Worm (Caenorhabditis elegans) whole organism, midembryonic: Measurements from ENCODE around the gene skr-10.

Experiments
- T22C8.4 ChIP-seq: fragments of 200-800 bp; sonication (Bioruptor generic); IDR thresholded peaks from 2 replicates; pipeline ENCODE4 v1.3.6; 2022; ENCODE audit warnings: missing genetic modification characterization, missing compliant biosample characterization
- cog-1 ChIP-seq: sonication (generic microtip); optimal IDR thresholded peaks from 2 replicates; lab custom pipeline; 2016; ENCODE audit warnings: missing genetic modification characterization, missing compliant biosample characterization
- flt-1 ChIP-seq: fragments of 200-800 bp; sonication (Bioruptor generic); IDR thresholded peaks from 2 replicates; pipeline ENCODE4 v1.3.6; 2022; ENCODE audit warnings: missing genetic modification characterization, missing compliant biosample characterization
- klf-2 ChIP-seq: fragments of 200-800 bp; sonication (Bioruptor generic); conservative IDR thresholded peaks from 2 replicates; pipeline ENCODE4 v1.3.6; 2022; ENCODE audit warnings: missing genetic modification reagents, missing genetic modification characterization, missing compliant biosample characterization
- med-1 ChIP-seq: sonication (generic microtip); optimal IDR thresholded peaks from 2 replicates; lab custom pipeline; 2017; ENCODE audit warnings: missing genetic modification characterization, mild to moderate bottlenecking, missing compliant biosample characterization, antibody characterized with exemption, missing genetic modification reagents; ENCODE audit not compliant: insufficient read depth
- ref-1 ChIP-seq: fragments of 200-800 bp; sonication (Bioruptor generic); conservative IDR thresholded peaks from 2 replicates; pipeline ENCODE4 v1.3.6; 2022; ENCODE audit warnings: missing genetic modification reagents, missing genetic modification characterization, missing compliant biosample characterization
- tab-1 ChIP-seq: fragments of 200-800 bp; sonication (Bioruptor generic); IDR thresholded peaks from 2 replicates; pipeline ENCODE4 v1.3.6; 2022; ENCODE audit warnings: missing genetic modification characterization, missing compliant biosample characterization
- ztf-23 ChIP-seq: fragments of 200-800 bp; sonication (Bioruptor generic); IDR thresholded peaks from 2 replicates; pipeline ENCODE4 v1.3.6; 2022; ENCODE audit warnings: missing genetic modification reagents, missing genetic modification characterization, missing compliant biosample characterization
- ztf-29 ChIP-seq: fragments of 200-800 bp; sonication (Bioruptor generic); IDR thresholded peaks from 2 replicates; pipeline ENCODE4 v1.3.6; 2022; ENCODE audit warnings: missing genetic modification reagents, missing genetic modification characterization, missing compliant biosample characterization

Gene skr-10

ce11 chrIV:15949995-15950394 is 3.4 kb downstream of the skr-10 start:
- TF ChIP-seq flt-1 (GFP tag; lab: Robert Waterston, UW) (no peak), T22C8.4 (no peak), klf-2 (no peak), ref-1 (no peak), ztf-23 (GFP tag; lab: Robert Waterston, UW) (no peak), med-1 (GFP tag; lab: Kevin White, UChicago) (no peak), cog-1 (tag; lab: Kevin White, UChicago) (no peak)

ce11 chrIV:15950838-15951581 is 4.4 kb downstream of the skr-10 start, which contains the start of gene ifas-3:
Gene ifas-3, minus strand, starts transcription at chrIV:15950888.
- TF ChIP-seq med-1 (GFP tag; lab: Kevin White, UChicago) = no peak
- TF ChIP-seq ztf-23 (GFP tag; lab: Robert Waterston, UW) = no peak
- TF ChIP-seq ref-1 = no peak
- TF ChIP-seq klf-2 = no peak
- no peak for TF ChIP-seq flt-1 (GFP tag; lab: Robert Waterston, UW)
- TF ChIP-seq T22C8.4 = no peak
- no peak for TF ChIP-seq ztf-29 (GFP tag; lab: Robert Waterston, UW)
- no peak for TF ChIP-seq tab-1 (GFP tag; lab: Robert Waterston, UW)
- TF ChIP-seq cog-1 (tag; lab: Kevin White, UChicago) = no peak

ce11 chrIV:15951640-15952039 is 5.0 kb downstream of the skr-10 start, which contains the start of gene Y105C5B.15:
Gene Y105C5B.15, plus strand, starts transcription at chrIV:15951936.
- no peak for TF ChIP-seq klf-2
- no peak for TF ChIP-seq med-1 (GFP tag; lab: Kevin White, UChicago)
- TF ChIP-seq cog-1 (tag; lab: Kevin White, UChicago) = no peak
- TF ChIP-seq ref-1 = no peak
- no peak for TF ChIP-seq ztf-23 (GFP tag; lab: Robert Waterston, UW)
- no peak for TF ChIP-seq flt-1 (GFP tag; lab: Robert Waterston, UW)
- no peak for TF ChIP-seq T22C8.4
- TF ChIP-seq ztf-29 (GFP tag; lab: Robert Waterston, UW) = no peak
- TF ChIP-seq tab-1 (GFP tag; lab: Robert Waterston, UW) = no peak

- TF ChIP-seq T22C8.4 (no peak), ztf-23 (GFP tag; lab: Robert Waterston, UW) (no peak), ztf-29 (GFP tag; lab: Robert Waterston, UW) (no peak), flt-1 (GFP tag; lab: Robert Waterston, UW) (no peak), ref-1 (no peak), med-1 (GFP tag; lab: Kevin White, UChicago) (no peak), klf-2 (no peak), tab-1 (GFP tag; lab: Robert Waterston, UW) (no peak), cog-1 (tag; lab: Kevin White, UChicago) (no peak)
Observed at ce11 chrIV:15953689-15954088, 7.1 kb downstream of the skr-10 start.

- TF ChIP-seq med-1 (GFP tag; lab: Kevin White, UChicago) (no peak), klf-2 (no peak), ztf-29 (GFP tag; lab: Robert Waterston, UW) (no peak)
Observed at ce11 chrIV:15955349-15955748, 8.7 kb downstream of the skr-10 start.

- TF ChIP-seq med-1 (GFP tag; lab: Kevin White, UChicago) (no peak), cog-1 (tag; lab: Kevin White, UChicago) (no peak), flt-1 (GFP tag; lab: Robert Waterston, UW) (no peak), tab-1 (GFP tag; lab: Robert Waterston, UW) (no peak), ztf-23 (GFP tag; lab: Robert Waterston, UW) (no peak), T22C8.4 (no peak), ztf-29 (GFP tag; lab: Robert Waterston, UW) (no peak), ref-1 (no peak), klf-2 (no peak)
Observed at ce11 chrIV:15961069-15961468, 14.5 kb downstream of the skr-10 start.

- no peak for TF ChIP-seq med-1 (GFP tag; lab: Kevin White, UChicago)
- TF ChIP-seq ztf-23 (GFP tag; lab: Robert Waterston, UW) = no peak
- TF ChIP-seq tab-1 (GFP tag; lab: Robert Waterston, UW) = no peak
- TF ChIP-seq T22C8.4 = no peak
Observed at ce11 chrIV:15962219-15962762, 15.7 kb downstream of the skr-10 start, which contains the start of gene lgc-19. Gene lgc-19, minus strand, starts transcription at chrIV:15962712.

- TF ChIP-seq T22C8.4 (no peak), ztf-23 (GFP tag; lab: Robert Waterston, UW) (no peak), flt-1 (GFP tag; lab: Robert Waterston, UW) (no peak), klf-2 (no peak), tab-1 (GFP tag; lab: Robert Waterston, UW) (no peak), ref-1 (no peak), med-1 (GFP tag; lab: Kevin White, UChicago) (no peak), cog-1 (tag; lab: Kevin White, UChicago) (no peak)
Observed at ce11 chrIV:15962801-15963200, 16.2 kb downstream of the skr-10 start, which contains the start of gene Y105C5B.17. Gene Y105C5B.17, plus strand, starts transcription at chrIV:15963101.

ce11 chrIV:15964307-15964706 is 17.7 kb downstream of the skr-10 start, which contains the start of gene Y105C5B.18:
Gene Y105C5B.18, plus strand, starts transcription at chrIV:15964607.
- TF ChIP-seq tab-1 (GFP tag; lab: Robert Waterston, UW) (no peak), ref-1 (no peak), ztf-29 (GFP tag; lab: Robert Waterston, UW) (no peak), T22C8.4 (no peak)
